Fruit fly (Drosophila melanogaster) whole organism, embryonic: ENCODE measurements around the gene Mf.
A peak's percentile ranks its signal among the peaks of the same experiment; 100 is the strongest.

Experiments
- BtbVII ChIP-seq: fragments of 200-800 bp; sonication (Bioruptor generic); optimal IDR thresholded peaks from 3 replicates; lab custom pipeline; 2017; ENCODE audit warnings: missing biosample characterization, mild to moderate bottlenecking, missing genetic modification characterization
- CG13894 ChIP-seq: fragments of 200-800 bp; sonication (Bioruptor generic); optimal IDR thresholded peaks from 3 replicates; lab custom pipeline; 2018; ENCODE audit warnings: missing biosample characterization, mild to moderate bottlenecking, missing genetic modification characterization, moderate library complexity
- CG14860 ChIP-seq: fragments of 200-800 bp; sonication (Bioruptor generic); IDR thresholded peaks from 3 replicates; pipeline ENCODE4 v1.3.6; 2022; ENCODE audit warnings: missing biosample characterization, missing genetic modification characterization; ENCODE audit not compliant: partially characterized antibody
- CG14965 ChIP-seq: fragments of 200-800 bp; sonication (Bioruptor generic); optimal IDR thresholded peaks from 2 replicates; lab custom pipeline; 2016; ENCODE audit warnings: missing biosample characterization, missing genetic modification characterization, borderline replicate concordance
- CG17568 ChIP-seq: fragments of 200-800 bp; sonication (Bioruptor generic); optimal IDR thresholded peaks from 2 replicates; lab custom pipeline; 2018; ENCODE audit warnings: missing biosample characterization, mild to moderate bottlenecking, missing genetic modification characterization, moderate library complexity
- CG17612 ChIP-seq: fragments of 200-800 bp; sonication (Bioruptor generic); IDR thresholded peaks from 2 replicates; pipeline ENCODE4 v1.3.6; 2022; ENCODE audit warnings: missing biosample characterization, missing genetic modification characterization
- CG17912 ChIP-seq: fragments of 200-800 bp; sonication (Bioruptor generic); optimal IDR thresholded peaks from 2 replicates; lab custom pipeline; 2018; ENCODE audit warnings: missing biosample characterization, mild to moderate bottlenecking, missing genetic modification characterization
- CG31365 ChIP-seq: fragments of 200-800 bp; sonication (Bioruptor generic); optimal IDR thresholded peaks from 2 replicates; lab custom pipeline; 2018; ENCODE audit warnings: missing biosample characterization, mild to moderate bottlenecking, missing genetic modification characterization
- CG31441 ChIP-seq: fragments of 200-800 bp; sonication (Bioruptor generic); IDR thresholded peaks from 2 replicates; pipeline ENCODE4 v1.3.6; 2022; ENCODE audit warnings: missing biosample characterization, missing genetic modification characterization
- CG3995 ChIP-seq: fragments of 200-800 bp; sonication (Bioruptor generic); optimal IDR thresholded peaks from 3 replicates; lab custom pipeline; 2016; ENCODE audit warnings: missing biosample characterization, missing genetic modification characterization
- CG4730 ChIP-seq: fragments of 200-800 bp; sonication (Bioruptor generic); IDR thresholded peaks from 2 replicates; pipeline ENCODE4 v1.3.6; 2022; ENCODE audit warnings: missing biosample characterization, missing genetic modification characterization
- CG6272 ChIP-seq: fragments of 200-800 bp; sonication (Bioruptor generic); IDR thresholded peaks from 2 replicates; pipeline ENCODE4 v1.3.6; 2022; ENCODE audit warnings: missing biosample characterization, missing genetic modification characterization
- CG6791 ChIP-seq: fragments of 200-800 bp; sonication (Bioruptor generic); IDR thresholded peaks from 3 replicates; pipeline ENCODE4 v1.3.6; 2022; ENCODE audit warnings: missing biosample characterization, missing genetic modification characterization; ENCODE audit not compliant: partially characterized antibody
- CG7271 ChIP-seq: fragments of 200-800 bp; sonication (Bioruptor generic); optimal IDR thresholded peaks from 2 replicates; lab custom pipeline; 2018; ENCODE audit warnings: missing biosample characterization, mild to moderate bottlenecking, missing genetic modification characterization, moderate library complexity
- CG8765 ChIP-seq: fragments of 200-800 bp; sonication (Bioruptor generic); IDR thresholded peaks from 2 replicates; pipeline ENCODE4 v1.3.6; 2022; ENCODE audit warnings: missing biosample characterization, missing genetic modification characterization
- CkIIα-i1 ChIP-seq: fragments of 200-800 bp; sonication (Bioruptor generic); IDR thresholded peaks from 2 replicates; pipeline ENCODE4 v1.3.6; 2022; ENCODE audit warnings: missing biosample characterization, missing genetic modification characterization
- D19B ChIP-seq: fragments of 200-800 bp; sonication (Bioruptor generic); optimal IDR thresholded peaks from 2 replicates; lab custom pipeline; 2017; ENCODE audit warnings: missing biosample characterization, mild to moderate bottlenecking, missing genetic modification characterization
- Dip2 ChIP-seq: fragments of 200-800 bp; sonication (Bioruptor generic); IDR thresholded peaks from 2 replicates; pipeline ENCODE4 v1.3.6; 2022; ENCODE audit warnings: missing biosample characterization, missing genetic modification characterization
- Dll ChIP-seq: fragments of 200-800 bp; sonication (Bioruptor generic); IDR thresholded peaks from 4 replicates; pipeline ENCODE4 v1.3.6; 2022; ENCODE audit warnings: missing biosample characterization, missing genetic modification characterization; ENCODE audit not compliant: partially characterized antibody
- Doc2 ChIP-seq: fragments of 200-800 bp; sonication (Bioruptor generic); IDR thresholded peaks from 2 replicates; pipeline ENCODE4 v1.3.6; 2022; ENCODE audit warnings: missing biosample characterization, missing genetic modification characterization
- Doc3 ChIP-seq: fragments of 200-800 bp; sonication (Bioruptor generic); IDR thresholded peaks from 3 replicates; pipeline ENCODE4 v1.3.6; 2022; ENCODE audit warnings: missing biosample characterization, missing genetic modification characterization; ENCODE audit not compliant: partially characterized antibody
- Dref ChIP-seq: fragments of 200-800 bp; sonication (Bioruptor generic); IDR thresholded peaks from 2 replicates; pipeline ENCODE4 v1.3.6; 2022; ENCODE audit warnings: missing biosample characterization, missing genetic modification characterization
- Eip74EF ChIP-seq, 2 experiments: fragments of 200-800 bp in 1 of 2; fragments of >200 bp in 1 of 2; sonication (Bioruptor generic) in 1 of 2; optimal IDR thresholded peaks; 2 replicates each; lab custom pipeline; 2017 to 2019; ENCODE audit warnings: missing biosample characterization in 2 of 2, missing genetic modification characterization in 2 of 2, mild to moderate bottlenecking in 1 of 2, moderate library complexity in 1 of 2
- Ets65A ChIP-seq: fragments of 200-800 bp; sonication (Bioruptor generic); peaks from one replicate; lab custom pipeline; 2016; ENCODE audit warnings: missing biosample characterization, missing genetic modification characterization
- HLH4C ChIP-seq: fragments of 200-800 bp; sonication (Bioruptor generic); IDR thresholded peaks from 3 replicates; pipeline ENCODE4 v1.3.6; 2022; ENCODE audit warnings: missing biosample characterization, missing genetic modification characterization; ENCODE audit not compliant: partially characterized antibody
- MESR4 ChIP-seq: fragments of 200-800 bp; sonication (Bioruptor generic); optimal IDR thresholded peaks from 2 replicates; lab custom pipeline; 2018; ENCODE audit warnings: missing biosample characterization, mild to moderate bottlenecking, missing genetic modification characterization, moderate library complexity
- Med ChIP-seq: fragments of 200-800 bp; sonication (Bioruptor generic); peaks from one replicate; lab custom pipeline; 2016; ENCODE audit warnings: missing biosample characterization, missing genetic modification characterization, mild to moderate bottlenecking, inconsistent platforms, moderate library complexity
- Oaz ChIP-seq: fragments of 200-800 bp; sonication (Bioruptor generic); IDR thresholded peaks from 2 replicates; pipeline ENCODE4 v1.3.6; 2022; ENCODE audit warnings: missing biosample characterization, missing genetic modification characterization
- Opbp ChIP-seq: fragments of 200-800 bp; sonication (Bioruptor generic); IDR thresholded peaks from 3 replicates; pipeline ENCODE4 v1.3.6; 2022; ENCODE audit warnings: missing biosample characterization, missing genetic modification characterization; ENCODE audit not compliant: partially characterized antibody
- Scr ChIP-seq: fragments of 200-800 bp; sonication (Bioruptor generic); IDR thresholded peaks from 2 replicates; pipeline ENCODE4 v1.3.6; 2022; ENCODE audit warnings: missing biosample characterization, missing genetic modification characterization; ENCODE audit not compliant: partially characterized antibody
- Side ChIP-seq: fragments of 200-800 bp; sonication (Bioruptor generic); optimal IDR thresholded peaks from 2 replicates; lab custom pipeline; 2016; ENCODE audit warnings: missing biosample characterization, missing genetic modification characterization
- amos ChIP-seq: fragments of 200-800 bp; sonication (Bioruptor generic); IDR thresholded peaks from 2 replicates; pipeline ENCODE4 v1.3.6; 2022; ENCODE audit warnings: missing biosample characterization, missing genetic modification characterization; ENCODE audit not compliant: partially characterized antibody
- bbx ChIP-seq: fragments of 200-800 bp; sonication (Bioruptor generic); IDR thresholded peaks from 2 replicates; pipeline ENCODE4 v1.3.6; 2022; ENCODE audit warnings: missing biosample characterization, missing genetic modification characterization; ENCODE audit not compliant: partially characterized antibody
- chinmo ChIP-seq: fragments of 200-800 bp; sonication (Bioruptor generic); IDR thresholded peaks from 4 replicates; pipeline ENCODE4 v1.3.6; 2022; ENCODE audit warnings: missing biosample characterization, missing genetic modification characterization; ENCODE audit not compliant: partially characterized antibody
- chm ChIP-seq: fragments of 200-800 bp; sonication (Bioruptor generic); IDR thresholded peaks from 2 replicates; pipeline ENCODE4 v1.3.6; 2022; ENCODE audit warnings: missing biosample characterization, missing genetic modification characterization
- ci ChIP-seq: fragments of 200-800 bp; sonication (Bioruptor generic); IDR thresholded peaks from 3 replicates; pipeline ENCODE4 v1.3.6; 2022; ENCODE audit warnings: missing biosample characterization, missing genetic modification characterization
- eve ChIP-seq, 2 experiments: fragments of >200 bp; optimal IDR thresholded peaks; 2 replicates each; lab custom pipeline; 2017; ENCODE audit warnings: missing biosample characterization in 2 of 2, missing genetic modification characterization in 2 of 2
- gce ChIP-seq: fragments of 200-800 bp; sonication (Bioruptor generic); IDR thresholded peaks from 3 replicates; pipeline ENCODE4 v1.3.6; 2022; ENCODE audit warnings: missing biosample characterization, missing genetic modification characterization
- mirr ChIP-seq: fragments of 200-800 bp; sonication (Bioruptor generic); optimal IDR thresholded peaks from 3 replicates; lab custom pipeline; 2018; ENCODE audit warnings: missing biosample characterization, mild to moderate bottlenecking, missing genetic modification characterization
- rib ChIP-seq: fragments of 200-800 bp; sonication (Bioruptor generic); IDR thresholded peaks from 2 replicates; pipeline ENCODE4 v1.3.6; 2022; ENCODE audit warnings: missing biosample characterization, missing genetic modification characterization
- row ChIP-seq: fragments of 200-800 bp; sonication (Bioruptor generic); IDR thresholded peaks from 3 replicates; pipeline ENCODE4 v1.3.6; 2022; ENCODE audit warnings: missing biosample characterization, missing genetic modification characterization
- sens ChIP-seq: fragments of 200-800 bp; sonication (Bioruptor generic); peaks from one replicate; lab custom pipeline; 2016; ENCODE audit warnings: missing biosample characterization, missing genetic modification characterization
- seq ChIP-seq: fragments of 200-800 bp; sonication (Bioruptor generic); IDR thresholded peaks from 2 replicates; pipeline ENCODE4 v1.3.6; 2022; ENCODE audit warnings: missing biosample characterization, missing genetic modification characterization
- slou ChIP-seq: fragments of 200-800 bp; sonication (Bioruptor generic); optimal IDR thresholded peaks from 3 replicates; lab custom pipeline; 2016; ENCODE audit warnings: missing biosample characterization, missing genetic modification characterization
- ssp ChIP-seq: fragments of 200-800 bp; sonication (Bioruptor generic); IDR thresholded peaks from 2 replicates; pipeline ENCODE4 v1.3.6; 2022; ENCODE audit warnings: missing biosample characterization, missing genetic modification characterization
- stwl ChIP-seq: fragments of 200-800 bp; sonication (Bioruptor generic); optimal IDR thresholded peaks from 3 replicates; lab custom pipeline; 2018; ENCODE audit warnings: missing biosample characterization, mild to moderate bottlenecking, missing genetic modification characterization, moderate library complexity
- unc-4 ChIP-seq: fragments of 200-800 bp; sonication (Bioruptor generic); IDR thresholded peaks from 2 replicates; pipeline ENCODE4 v1.3.6; 2022; ENCODE audit warnings: missing biosample characterization, missing genetic modification characterization; ENCODE audit not compliant: partially characterized antibody
- vvl ChIP-seq: fragments of 200-800 bp; sonication (Bioruptor generic); IDR thresholded peaks from 2 replicates; pipeline ENCODE4 v1.3.6; 2022; ENCODE audit warnings: missing biosample characterization, missing genetic modification characterization
- wek ChIP-seq: fragments of 200-800 bp; sonication (Bioruptor generic); optimal IDR thresholded peaks from 3 replicates; lab custom pipeline; 2018; ENCODE audit warnings: missing biosample characterization, mild to moderate bottlenecking, missing genetic modification characterization, moderate library complexity
- wor ChIP-seq: fragments of 200-800 bp; sonication (Bioruptor generic); IDR thresholded peaks from 2 replicates; pipeline ENCODE4 v1.3.6; 2022; ENCODE audit warnings: missing biosample characterization, missing genetic modification characterization

Gene Mf

DNA sequence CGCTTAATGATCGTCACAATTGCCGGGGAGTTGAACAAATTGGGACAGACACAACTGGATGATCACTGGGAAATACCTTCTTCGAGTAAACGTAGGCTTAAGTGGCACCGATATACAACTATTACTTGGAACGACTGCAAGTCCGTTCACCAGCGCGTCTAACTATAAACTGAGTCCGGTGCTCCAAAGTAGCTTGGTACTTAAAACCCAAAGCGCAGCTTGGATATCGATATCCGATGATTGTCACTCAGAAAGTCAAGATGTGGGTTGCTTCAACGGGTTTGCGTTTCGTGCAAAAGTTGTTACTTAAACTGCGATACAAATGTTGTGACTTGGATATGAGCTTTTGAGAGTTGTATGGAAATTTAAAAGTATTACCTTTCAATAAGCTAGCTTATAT lies 25.0 kb upstream of the Mf start, which contains the start of gene Spn88Ea:
Gene Spn88Ea, minus strand, starts transcription at position 175 of the 400 bp plus-strand sequence.
- peak; percentile 33; the same call in 1 of the 2 replicates for TF ChIP-seq ssp
- peak; percentile 35; the same call in 1 of the 2 replicates for TF ChIP-seq amos (GFP tag; lab: Robert Waterston, UW)
- TF ChIP-seq Eip74EF (GFP tag; optimal IDR thresholded peaks at IDR 0.05; lab: Kevin White, UChicago), result no peak
- no peak for TF ChIP-seq gce (GFP tag; lab: Robert Waterston, UW)
- TF ChIP-seq CG17612 (GFP tag; lab: Robert Waterston, UW), result no peak
- peak; percentile 70 for TF ChIP-seq Med (GFP tag; lab: Kevin White, UChicago)
- no peak for TF ChIP-seq CG7271 (tag; lab: Kevin White, UChicago)
- TF ChIP-seq Dref (GFP tag; lab: Robert Waterston, UW), result peak; percentile 65
- TF ChIP-seq MESR4, result peak; percentile 18
- TF ChIP-seq D19B, result no peak
- TF ChIP-seq Dll (GFP tag; lab: Robert Waterston, UW), result 0 out of 4 replicates have a peak, but pooled peaks have one; percentile 29
- no peak for TF ChIP-seq CG14860
- peak; percentile 38; the same call in 1 of the 3 replicates for TF ChIP-seq ci (GFP tag; lab: Robert Waterston, UW)
- TF ChIP-seq CG6272 (GFP tag; lab: Robert Waterston, UW), result no peak
- no peak for TF ChIP-seq CkIIα-i1 (GFP tag; lab: Robert Waterston, UW)
- TF ChIP-seq CG13894 (tag; lab: Kevin White, UChicago), result peak; percentile 43
- no peak for TF ChIP-seq Side (GFP tag; lab: Kevin White, UChicago)
- TF ChIP-seq CG17568 (GFP tag; lab: Kevin White, UChicago), result no peak
- TF ChIP-seq wor, result no peak
- no peak for TF ChIP-seq CG31365 (tag; lab: Kevin White, UChicago)
- no peak for TF ChIP-seq seq (GFP tag; lab: Robert Waterston, UW)
- TF ChIP-seq bbx (GFP tag; lab: Robert Waterston, UW), result peak; percentile 56; the same call in 1 of the 2 replicates
- TF ChIP-seq chinmo, result peak; percentile 76; the same call in 2 of the 4 replicates
- TF ChIP-seq row (GFP tag; lab: Robert Waterston, UW), result peak; percentile 57
- no peak for TF ChIP-seq CG4730 (GFP tag; lab: Robert Waterston, UW)
- TF ChIP-seq CG14965, result no peak
- TF ChIP-seq slou (GFP tag; lab: Kevin White, UChicago), result no peak
- TF ChIP-seq Scr (GFP tag; lab: Robert Waterston, UW), result 0 out of 2 replicates have a peak, but pooled peaks have one; percentile 19
- no peak for TF ChIP-seq BtbVII (GFP tag; lab: Kevin White, UChicago)
- no peak for TF ChIP-seq rib (GFP tag; lab: Robert Waterston, UW)
- TF ChIP-seq Doc3 (GFP tag; lab: Robert Waterston, UW), result peak; percentile 44; the same call in 1 of the 3 replicates
- TF ChIP-seq Opbp (GFP tag; lab: Robert Waterston, UW), result peak; percentile 36; the same call in 1 of the 3 replicates
- no peak for TF ChIP-seq Doc2 (GFP tag; lab: Robert Waterston, UW)
- no peak for TF ChIP-seq CG17912 (GFP tag; lab: Kevin White, UChicago)
- peak; percentile 39; the same call in 1 of the 2 replicates for TF ChIP-seq chm (GFP tag; lab: Robert Waterston, UW)
- peak; percentile 96 for TF ChIP-seq CG3995 (GFP tag; lab: Kevin White, UChicago)
- TF ChIP-seq wek (GFP tag; lab: Kevin White, UChicago), result no peak
- TF ChIP-seq unc-4 (GFP tag; lab: Robert Waterston, UW), result peak; percentile 39; the same call in 1 of the 2 replicates
- TF ChIP-seq Ets65A (GFP tag; lab: Kevin White, UChicago), result no peak
- TF ChIP-seq mirr (GFP tag; lab: Kevin White, UChicago), result peak; percentile 18
- TF ChIP-seq eve (GFP tag; optimal IDR thresholded peaks at IDR 0.05; lab: Kevin White, UChicago), result no peak
- no peak for TF ChIP-seq Oaz (GFP tag; lab: Robert Waterston, UW)
- TF ChIP-seq HLH4C (GFP tag; lab: Robert Waterston, UW), result peak; percentile 55
- no peak for TF ChIP-seq Dip2 (GFP tag; lab: Robert Waterston, UW)
- no peak for TF ChIP-seq CG8765 (GFP tag; lab: Robert Waterston, UW)
- TF ChIP-seq vvl (GFP tag; lab: Robert Waterston, UW), result peak; percentile 70
- TF ChIP-seq CG6791 (GFP tag; lab: Robert Waterston, UW), result peak; percentile 7; the same call in 1 of the 3 replicates
- peak; percentile 99 for TF ChIP-seq CG31441 (GFP tag; lab: Robert Waterston, UW)
- peak; percentile 30 for TF ChIP-seq stwl (tag; lab: Kevin White, UChicago)
- TF ChIP-seq sens (GFP tag; lab: Kevin White, UChicago), result peak; percentile 63
